Fruit fly (Drosophila melanogaster) whole organism, embryonic: ENCODE data around the gene CG11409.

Experiments
- Asciz ChIP-seq: fragments of 200-800 bp; sonication (Bioruptor generic); optimal IDR thresholded peaks from 2 replicates; lab custom pipeline; 2017; ENCODE audit warnings: missing biosample characterization, mild to moderate bottlenecking, missing genetic modification characterization, missing genetic modification reagents
- Bteb2 ChIP-seq: fragments of 200-800 bp; sonication (Bioruptor generic); optimal IDR thresholded peaks from 2 replicates; lab custom pipeline; 2016; ENCODE audit warnings: missing biosample characterization, missing genetic modification characterization
- CG10147 ChIP-seq: fragments of 200-800 bp; sonication (Bioruptor generic); optimal IDR thresholded peaks from 2 replicates; lab custom pipeline; 2019; ENCODE audit warnings: missing biosample characterization, mild to moderate bottlenecking, missing genetic modification characterization, moderate library complexity
- CG11560 ChIP-seq: fragments of 200-800 bp; sonication (Bioruptor generic); IDR thresholded peaks from 3 replicates; pipeline ENCODE4 v1.3.6; 2022; ENCODE audit warnings: missing biosample characterization, missing genetic modification characterization
- CG12236 ChIP-seq: fragments of 200-800 bp; sonication (Bioruptor generic); optimal IDR thresholded peaks from 2 replicates; lab custom pipeline; 2016; ENCODE audit warnings: missing biosample characterization, missing genetic modification characterization
- CG1233 ChIP-seq: fragments of 200-800 bp; sonication (Bioruptor generic); optimal IDR thresholded peaks from 4 replicates; lab custom pipeline; 2018; ENCODE audit warnings: missing biosample characterization, mild to moderate bottlenecking, missing genetic modification characterization
- CG13296 ChIP-seq: fragments of 200-800 bp; sonication (Bioruptor generic); optimal IDR thresholded peaks from 3 replicates; lab custom pipeline; 2018; ENCODE audit warnings: missing biosample characterization, mild to moderate bottlenecking, missing genetic modification characterization
- CG13624 ChIP-seq: fragments of 200-800 bp; sonication (Bioruptor generic); optimal IDR thresholded peaks from 2 replicates; lab custom pipeline; 2016; ENCODE audit warnings: missing biosample characterization, missing genetic modification characterization
- CG15514 ChIP-seq: fragments of 200-800 bp; sonication (Bioruptor generic); optimal IDR thresholded peaks from 3 replicates; lab custom pipeline; 2017; ENCODE audit warnings: missing biosample characterization, missing genetic modification characterization, mild to moderate bottlenecking, moderate library complexity, missing genetic modification reagents
- CG15601 ChIP-seq: fragments of 200-800 bp; sonication (Bioruptor generic); optimal IDR thresholded peaks from 3 replicates; lab custom pipeline; 2019; ENCODE audit warnings: missing biosample characterization, mild to moderate bottlenecking, missing genetic modification characterization, moderate library complexity
- CG1602 ChIP-seq: fragments of 200-800 bp; sonication (Bioruptor generic); optimal IDR thresholded peaks from 3 replicates; lab custom pipeline; 2016; ENCODE audit warnings: missing biosample characterization, missing genetic modification characterization
- CG1603 ChIP-seq: fragments of 200-800 bp; sonication (Bioruptor generic); optimal IDR thresholded peaks from 2 replicates; lab custom pipeline; 2019; ENCODE audit warnings: missing biosample characterization, mild to moderate bottlenecking, missing genetic modification characterization, moderate library complexity
- CG17328 ChIP-seq: fragments of 200-800 bp; sonication (Bioruptor generic); IDR thresholded peaks from 2 replicates; pipeline ENCODE4 v1.3.6; 2022; ENCODE audit warnings: missing biosample characterization, missing genetic modification characterization
- CG17385 ChIP-seq: fragments of 200-800 bp; sonication (Bioruptor generic); optimal IDR thresholded peaks from 3 replicates; lab custom pipeline; 2018; ENCODE audit warnings: missing biosample characterization, mild to moderate bottlenecking, missing genetic modification characterization
- CG18011 ChIP-seq: fragments of 200-800 bp; sonication (Bioruptor generic); optimal IDR thresholded peaks from 2 replicates; lab custom pipeline; 2017; ENCODE audit warnings: missing biosample characterization, missing genetic modification characterization, mild to moderate bottlenecking, moderate library complexity, missing genotype
- CG31365 ChIP-seq: fragments of 200-800 bp; sonication (Bioruptor generic); optimal IDR thresholded peaks from 2 replicates; lab custom pipeline; 2018; ENCODE audit warnings: missing biosample characterization, mild to moderate bottlenecking, missing genetic modification characterization
- CG5245 ChIP-seq: fragments of 200-800 bp; sonication (Bioruptor generic); optimal IDR thresholded peaks from 3 replicates; lab custom pipeline; 2016; ENCODE audit warnings: missing biosample characterization, missing genetic modification characterization
- CG5953 ChIP-seq: fragments of 200-800 bp; sonication (Bioruptor generic); IDR thresholded peaks from 2 replicates; pipeline ENCODE4 v1.3.6; 2022; ENCODE audit warnings: missing biosample characterization, missing genetic modification characterization
- CG6791 ChIP-seq: fragments of 200-800 bp; sonication (Bioruptor generic); IDR thresholded peaks from 3 replicates; pipeline ENCODE4 v1.3.6; 2022; ENCODE audit warnings: missing biosample characterization, missing genetic modification characterization; ENCODE audit not compliant: partially characterized antibody
- CG7987 ChIP-seq: fragments of 200-800 bp; sonication (Bioruptor generic); optimal IDR thresholded peaks from 2 replicates; lab custom pipeline; 2018; ENCODE audit warnings: missing biosample characterization, mild to moderate bottlenecking, missing genetic modification characterization, moderate library complexity
- CG8388 ChIP-seq: fragments of 200-800 bp; sonication (Bioruptor generic); optimal IDR thresholded peaks from 2 replicates; lab custom pipeline; 2019; ENCODE audit warnings: missing biosample characterization, mild to moderate bottlenecking, missing genetic modification characterization, moderate library complexity
- Camta ChIP-seq: fragments of 200-800 bp; sonication (Bioruptor generic); optimal IDR thresholded peaks from 2 replicates; lab custom pipeline; 2016; ENCODE audit warnings: missing biosample characterization, missing genetic modification characterization
- Dad ChIP-seq: fragments of 200-800 bp; sonication (Bioruptor generic); optimal IDR thresholded peaks from 3 replicates; lab custom pipeline; 2016; ENCODE audit warnings: missing biosample characterization, missing genetic modification characterization
- Deaf1 ChIP-seq: fragments of 200-800 bp; optimal IDR thresholded peaks from 3 replicates; lab custom pipeline; 2019; ENCODE audit warnings: missing biosample characterization, mild to moderate bottlenecking, missing genetic modification characterization, moderate library complexity
- Dp ChIP-seq: fragments of 200-800 bp; sonication (Bioruptor generic); optimal IDR thresholded peaks from 2 replicates; lab custom pipeline; 2018; ENCODE audit warnings: missing biosample characterization, mild to moderate bottlenecking, missing genetic modification characterization, moderate library complexity
- Hr3 ChIP-seq: fragments of 200-800 bp; sonication (Bioruptor generic); optimal IDR thresholded peaks from 3 replicates; lab custom pipeline; 2016; ENCODE audit warnings: missing biosample characterization, missing genetic modification characterization
- MESR4 ChIP-seq: fragments of 200-800 bp; sonication (Bioruptor generic); optimal IDR thresholded peaks from 2 replicates; lab custom pipeline; 2018; ENCODE audit warnings: missing biosample characterization, mild to moderate bottlenecking, missing genetic modification characterization, moderate library complexity
- Mes4 ChIP-seq: fragments of 200-800 bp; sonication (Bioruptor generic); optimal IDR thresholded peaks from 2 replicates; lab custom pipeline; 2016; ENCODE audit warnings: missing biosample characterization, missing genetic modification characterization
- Sox100B ChIP-seq: fragments of 200-800 bp; sonication (Bioruptor generic); optimal IDR thresholded peaks from 3 replicates; lab custom pipeline; 2018; ENCODE audit warnings: missing biosample characterization, mild to moderate bottlenecking, missing genetic modification characterization
- ap ChIP-seq: fragments of 200-800 bp; sonication (Bioruptor generic); IDR thresholded peaks from 2 replicates; pipeline ENCODE4 v1.3.6; 2022; ENCODE audit warnings: missing biosample characterization, missing genetic modification characterization
- bcd ChIP-seq: fragments of 200-800 bp; sonication (Bioruptor generic); optimal IDR thresholded peaks from 2 replicates; lab custom pipeline; 2017; ENCODE audit warnings: missing biosample characterization, mild to moderate bottlenecking, missing genetic modification characterization
- ci ChIP-seq: fragments of 200-800 bp; sonication (Bioruptor generic); IDR thresholded peaks from 3 replicates; pipeline ENCODE4 v1.3.6; 2022; ENCODE audit warnings: missing biosample characterization, missing genetic modification characterization
- dati ChIP-seq: fragments of 200-800 bp; sonication (Bioruptor generic); IDR thresholded peaks from 2 replicates; pipeline ENCODE4 v1.3.6; 2022; ENCODE audit warnings: missing biosample characterization, missing genetic modification characterization
- fd64A ChIP-seq: fragments of 200-800 bp; sonication (Bioruptor generic); optimal IDR thresholded peaks from 3 replicates; lab custom pipeline; 2018; ENCODE audit warnings: missing biosample characterization, mild to moderate bottlenecking, missing genetic modification characterization
- grau ChIP-seq: fragments of 200-800 bp; optimal IDR thresholded peaks from 3 replicates; lab custom pipeline; 2019; ENCODE audit warnings: missing biosample characterization, mild to moderate bottlenecking, missing genetic modification characterization, moderate library complexity
- hkb ChIP-seq, 2 experiments: fragments of 200-800 bp in 1 of 2; fragments of >200 bp in 1 of 2; sonication (Bioruptor generic) in 1 of 2; IDR thresholded peaks in 1 of 2; optimal IDR thresholded peaks in 1 of 2; 2 replicates each; pipeline versions ENCODE4 v1.3.6 to Lab custom; 2017 to 2022; ENCODE audit warnings: missing biosample characterization in 1 of 2, missing genetic modification characterization in 1 of 2
- mirr ChIP-seq: fragments of 200-800 bp; sonication (Bioruptor generic); optimal IDR thresholded peaks from 3 replicates; lab custom pipeline; 2018; ENCODE audit warnings: missing biosample characterization, mild to moderate bottlenecking, missing genetic modification characterization
- p53 ChIP-seq: fragments of 200-800 bp; sonication (Bioruptor generic); optimal IDR thresholded peaks from 2 replicates; lab custom pipeline; 2016; ENCODE audit warnings: missing biosample characterization, missing genetic modification characterization
- prd ChIP-seq, 3 experiments: fragments of >200 bp in 2 of 3; fragments of 200-800 bp in 1 of 3; sonication (Bioruptor generic) in 1 of 3; optimal IDR thresholded peaks in 2 of 3; IDR thresholded peaks in 1 of 3; 2 replicates in 2 of 3; 3 replicates in 1 of 3; pipeline versions ENCODE4 v1.3.6 to Lab custom; 2017 to 2022; ENCODE audit warnings: missing biosample characterization in 1 of 3, missing genetic modification characterization in 1 of 3
- pros ChIP-seq: fragments of 200-800 bp; sonication (Bioruptor generic); optimal IDR thresholded peaks from 3 replicates; lab custom pipeline; 2019; ENCODE audit warnings: missing biosample characterization, mild to moderate bottlenecking, missing genetic modification characterization, moderate library complexity
- pum ChIP-seq: fragments of 200-800 bp; sonication (Bioruptor generic); optimal IDR thresholded peaks from 2 replicates; lab custom pipeline; 2016; ENCODE audit warnings: missing biosample characterization, missing genetic modification characterization
- sima ChIP-seq: fragments of 200-800 bp; sonication (Bioruptor generic); optimal IDR thresholded peaks from 2 replicates; lab custom pipeline; 2016; ENCODE audit warnings: missing biosample characterization, missing genetic modification characterization
- sisA ChIP-seq: fragments of 200-800 bp; sonication (Bioruptor generic); IDR thresholded peaks from 2 replicates; pipeline ENCODE4 v1.3.6; 2022; ENCODE audit warnings: missing biosample characterization, missing genetic modification characterization
- slbo ChIP-seq: fragments of 200-800 bp; sonication (Bioruptor generic); IDR thresholded peaks from 2 replicates; pipeline ENCODE4 v1.3.6; 2022; ENCODE audit warnings: missing biosample characterization, missing genetic modification characterization
- tap ChIP-seq: fragments of 200-800 bp; optimal IDR thresholded peaks from 3 replicates; lab custom pipeline; 2019; ENCODE audit warnings: missing biosample characterization, mild to moderate bottlenecking, missing genetic modification characterization, moderate library complexity
- unpg ChIP-seq: fragments of 200-800 bp; sonication (Bioruptor generic); optimal IDR thresholded peaks from 3 replicates; lab custom pipeline; 2018; ENCODE audit warnings: missing biosample characterization, mild to moderate bottlenecking, missing genetic modification characterization, moderate library complexity
- vnd ChIP-seq: fragments of 200-800 bp; sonication (Bioruptor generic); IDR thresholded peaks from 3 replicates; pipeline ENCODE4 v1.3.6; 2022; ENCODE audit warnings: missing biosample characterization, missing genetic modification characterization; ENCODE audit not compliant: partially characterized antibody
- z ChIP-seq: fragments of 200-800 bp; sonication (Bioruptor generic); IDR thresholded peaks from 3 replicates; pipeline ENCODE4 v1.3.6; 2022; ENCODE audit warnings: missing biosample characterization, missing genetic modification characterization
- zf30C ChIP-seq: fragments of 200-800 bp; sonication (Bioruptor generic); optimal IDR thresholded peaks from 3 replicates; lab custom pipeline; 2018; ENCODE audit warnings: missing biosample characterization, mild to moderate bottlenecking, missing genetic modification characterization

CG11409 gene

dm6 chrX:1387149-1387752, 45.9 kb upstream of the CG11409 start:
- no peak for TF ChIP-seq pum (GFP tag; lab: Kevin White, UChicago)
- TF ChIP-seq Asciz (GFP tag; lab: Kevin White, UChicago) = peak; percentile 19
- TF ChIP-seq CG5245 = no peak
- no peak for TF ChIP-seq dati (GFP tag; lab: Robert Waterston, UW)
- no peak for TF ChIP-seq hkb (optimal IDR thresholded peaks at IDR 0.05; lab: Kevin White, UChicago)
- TF ChIP-seq hkb (GFP tag; IDR thresholded peaks at IDR 0.05; lab: Robert Waterston, UW) = no peak
- TF ChIP-seq Sox100B (GFP tag; lab: Kevin White, UChicago) = no peak
- TF ChIP-seq bcd = no peak
- TF ChIP-seq CG15514 (GFP tag; lab: Kevin White, UChicago) = peak; percentile 33
- no peak for TF ChIP-seq vnd (GFP tag; lab: Robert Waterston, UW)
- no peak for TF ChIP-seq MESR4 (GFP tag; lab: Kevin White, UChicago)
- no peak for TF ChIP-seq Bteb2
- TF ChIP-seq CG6791 = no peak
- no peak for TF ChIP-seq fd64A (GFP tag; lab: Kevin White, UChicago)
- no peak for TF ChIP-seq CG11560 (tag; lab: Robert Waterston, UW)
- TF ChIP-seq sima = no peak
- TF ChIP-seq Hr3 (GFP tag; lab: Kevin White, UChicago) = no peak
- TF ChIP-seq Mes4 (GFP tag; lab: Kevin White, UChicago) = no peak
- TF ChIP-seq pros (GFP tag; lab: Kevin White, UChicago) = peak; percentile 4
- peak; percentile 15 for TF ChIP-seq CG1603 (tag; lab: Kevin White, UChicago)
- no peak for TF ChIP-seq CG18011 (GFP tag; lab: Kevin White, UChicago)
- no peak for TF ChIP-seq tap
- no peak for TF ChIP-seq Deaf1 (tag; lab: Kevin White, UChicago)
- TF ChIP-seq ap = no peak
- peak; percentile 47 for TF ChIP-seq CG15601 (tag; lab: Kevin White, UChicago)
- no peak for TF ChIP-seq grau
- peak; percentile 82 for TF ChIP-seq z (GFP tag; lab: Robert Waterston, UW)
- TF ChIP-seq mirr (GFP tag; lab: Kevin White, UChicago) = no peak
- TF ChIP-seq CG31365 (tag; lab: Kevin White, UChicago) = no peak
- no peak for TF ChIP-seq sisA
- TF ChIP-seq CG13296 = peak; percentile 17
- TF ChIP-seq CG5953 (GFP tag; lab: Robert Waterston, UW) = no peak
- no peak for TF ChIP-seq p53 (GFP tag; lab: Kevin White, UChicago)
- no peak for TF ChIP-seq CG10147
- no peak for TF ChIP-seq prd (optimal IDR thresholded peaks at IDR 0.05; lab: Kevin White, UChicago)
- TF ChIP-seq prd (GFP tag; IDR thresholded peaks at IDR 0.05; lab: Robert Waterston, UW) = no peak
- TF ChIP-seq slbo (GFP tag; lab: Robert Waterston, UW) = no peak
- TF ChIP-seq CG12236 = no peak
- no peak for TF ChIP-seq unpg (GFP tag; lab: Kevin White, UChicago)
- TF ChIP-seq CG17385 (GFP tag; lab: Kevin White, UChicago) = peak; percentile 20
- TF ChIP-seq CG8388 (GFP tag; lab: Kevin White, UChicago) = no peak
- TF ChIP-seq CG17328 (GFP tag; lab: Robert Waterston, UW) = no peak
- no peak for TF ChIP-seq CG7987 (GFP tag; lab: Kevin White, UChicago)
- TF ChIP-seq CG1602 (GFP tag; lab: Kevin White, UChicago) = no peak
- no peak for TF ChIP-seq Camta (GFP tag; lab: Kevin White, UChicago)
- TF ChIP-seq CG13624 = no peak
- TF ChIP-seq Dp (GFP tag; lab: Kevin White, UChicago) = no peak
- no peak for TF ChIP-seq Dad
- TF ChIP-seq zf30C (GFP tag; lab: Kevin White, UChicago) = no peak
- peak; percentile 38; the same call in 1 of the 3 replicates for TF ChIP-seq ci (GFP tag; lab: Robert Waterston, UW)
- no peak for TF ChIP-seq CG1233 (GFP tag; lab: Kevin White, UChicago)
